Worm (Caenorhabditis elegans) whole organism, early embryonic: ENCODE data around the gene ZK1248.5.

ENCODE experiments used
- B0310.2 ChIP-seq: sonication (generic microtip); optimal IDR thresholded peaks from 2 replicates; lab custom pipeline; 2016; ENCODE audit warnings: mild to moderate bottlenecking, missing genetic modification characterization, missing compliant biosample characterization
- F13C5.2 ChIP-seq: sonication (generic microtip); optimal IDR thresholded peaks from 2 replicates; lab custom pipeline; 2017; ENCODE audit warnings: mild to moderate bottlenecking, missing genetic modification characterization, inconsistent platforms, missing compliant biosample characterization
- aly-1 ChIP-seq: sonication (generic microtip); optimal IDR thresholded peaks from 2 replicates; lab custom pipeline; 2016; ENCODE audit warnings: missing genetic modification characterization, missing compliant biosample characterization
- ama-1 ChIP-seq: fragments of 150-350 bp; optimal IDR thresholded peaks from 2 replicates; lab custom pipeline; 2014
- ceh-13 ChIP-seq: fragments of 200-800 bp; sonication (Bioruptor generic); optimal IDR thresholded peaks from 2 replicates; lab custom pipeline; 2018; ENCODE audit warnings: mild to moderate bottlenecking, missing genetic modification characterization, missing compliant biosample characterization
- ceh-36 ChIP-seq: sonication (generic microtip); optimal IDR thresholded peaks from 2 replicates; lab custom pipeline; 2016; ENCODE audit warnings: missing genetic modification characterization, inconsistent platforms, missing compliant biosample characterization
- ets-7 ChIP-seq: sonication (generic microtip); optimal IDR thresholded peaks from 2 replicates; lab custom pipeline; 2016; ENCODE audit warnings: missing genotype, missing genetic modification characterization, missing compliant biosample characterization
- flt-1 ChIP-seq: fragments of 200-800 bp; sonication (Bioruptor generic); IDR thresholded peaks from 2 replicates; pipeline ENCODE4 v1.3.6; 2022; ENCODE audit warnings: missing genetic modification characterization, missing compliant biosample characterization
- hmbx-1 ChIP-seq: sonication (generic microtip); optimal IDR thresholded peaks from 2 replicates; lab custom pipeline; 2016; ENCODE audit warnings: mild to moderate bottlenecking, missing genetic modification characterization, missing compliant biosample characterization
- hmg-4 ChIP-seq: fragments of 200-800 bp; sonication (Bioruptor generic); optimal IDR thresholded peaks from 2 replicates; lab custom pipeline; 2018; ENCODE audit warnings: mild to moderate bottlenecking, missing genetic modification characterization, missing compliant biosample characterization
- hnd-1 ChIP-seq: sonication (generic microtip); optimal IDR thresholded peaks from 2 replicates; lab custom pipeline; 2016; ENCODE audit warnings: missing genetic modification characterization, missing compliant biosample characterization
- pes-1 ChIP-seq: fragments of 200-800 bp; sonication (Bioruptor generic); IDR thresholded peaks from 2 replicates; pipeline ENCODE4 v1.3.6; 2022; ENCODE audit warnings: missing genetic modification reagents, missing genetic modification characterization, missing compliant biosample characterization
- scrt-1 ChIP-seq: fragments of 200-800 bp; sonication (Bioruptor generic); IDR thresholded peaks from 2 replicates; pipeline ENCODE4 v1.3.6; 2022; ENCODE audit warnings: missing genetic modification characterization, missing compliant biosample characterization
- sea-1 ChIP-seq: fragments of 200-800 bp; sonication (Bioruptor generic); conservative IDR thresholded peaks from 2 replicates; pipeline ENCODE4 v1.3.6; 2022; ENCODE audit warnings: missing genetic modification characterization, missing compliant biosample characterization
- tbx-11 ChIP-seq: fragments of 200-800 bp; sonication (Bioruptor generic); IDR thresholded peaks from 2 replicates; pipeline ENCODE4 v1.3.6; 2022; ENCODE audit warnings: missing genetic modification characterization, missing compliant biosample characterization
- tbx-37 ChIP-seq: fragments of 200-800 bp; sonication (Bioruptor generic); conservative IDR thresholded peaks from 2 replicates; pipeline ENCODE4 v1.3.6; 2022; ENCODE audit warnings: missing genetic modification reagents, missing genetic modification characterization, missing compliant biosample characterization
- tra-4 ChIP-seq: sonication (generic microtip); optimal IDR thresholded peaks from 2 replicates; lab custom pipeline; 2017; ENCODE audit warnings: missing genetic modification characterization, missing compliant biosample characterization

Gene ZK1248.5

DNA sequence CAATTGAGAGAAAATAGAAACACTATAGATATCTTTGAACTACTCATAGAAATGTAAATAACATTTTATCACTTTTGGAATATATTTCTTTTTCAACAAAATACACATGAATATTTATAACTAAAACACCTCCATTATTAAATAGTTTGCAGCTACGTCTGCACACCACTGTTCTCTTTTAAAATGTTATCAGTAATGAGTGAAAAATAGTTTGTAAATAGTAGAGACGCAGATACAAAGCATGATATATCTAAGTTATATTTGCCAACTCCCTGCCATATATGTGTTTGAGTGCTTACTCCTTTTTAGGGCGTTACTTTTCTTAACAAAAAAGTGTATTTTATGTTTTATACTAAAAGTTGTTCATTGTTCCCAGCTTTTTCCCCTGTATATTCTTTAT, 35.9 kb downstream of the ZK1248.5 start:
- TF ChIP-seq tbx-37 (GFP tag; lab: Robert Waterston, UW): no peak
- TF ChIP-seq ets-7 (tag; lab: Kevin White, UChicago): no peak
- TF ChIP-seq aly-1 (tag; lab: Kevin White, UChicago): no peak
- TF ChIP-seq tra-4 (tag; lab: Kevin White, UChicago): no peak
- no peak for TF ChIP-seq hnd-1
- no peak for TF ChIP-seq F13C5.2 (tag; lab: Kevin White, UChicago)
- no peak for TF ChIP-seq hmbx-1 (tag; lab: Kevin White, UChicago)

DNA sequence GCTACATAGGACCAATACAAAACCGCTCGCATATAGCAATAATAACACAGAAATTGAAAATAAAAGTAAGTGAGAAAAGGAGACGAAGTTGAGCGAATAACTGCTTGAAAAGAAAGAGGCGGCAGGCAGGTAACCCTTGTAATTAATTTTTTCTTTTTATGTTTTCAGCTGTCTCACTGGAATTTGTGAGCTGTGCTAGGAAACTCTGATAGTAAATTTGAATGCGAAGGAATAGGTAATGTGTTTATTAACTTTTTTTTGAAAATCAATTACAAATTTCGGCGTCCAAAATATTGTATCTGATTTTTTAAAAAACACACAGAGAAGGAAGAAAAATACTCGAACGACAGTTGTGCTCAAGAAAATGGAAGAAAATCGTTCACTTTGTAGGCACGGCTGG, 41.7 kb downstream of the ZK1248.5 start, which contains the start of gene H41C03.2:
TSS of gene H41C03.2 (minus strand) at position 101 of the 400 bp plus-strand sequence.
- no peak for TF ChIP-seq ceh-13 (GFP tag; lab: Kevin White, UChicago)
- TF ChIP-seq scrt-1: no peak
- no peak for TF ChIP-seq sea-1 (GFP tag; lab: Robert Waterston, UW)
- no peak for TF ChIP-seq aly-1 (tag; lab: Kevin White, UChicago)
- no peak for TF ChIP-seq tbx-11 (GFP tag; lab: Robert Waterston, UW)
- no peak for TF ChIP-seq tra-4 (tag; lab: Kevin White, UChicago)
- TF ChIP-seq ets-7 (tag; lab: Kevin White, UChicago): no peak
- no peak for TF ChIP-seq flt-1
- TF ChIP-seq hmg-4: no peak
- TF ChIP-seq B0310.2 (tag; lab: Kevin White, UChicago): no peak
- TF ChIP-seq ceh-36 (tag; lab: Kevin White, UChicago): no peak
- TF ChIP-seq pes-1 (GFP tag; lab: Robert Waterston, UW): no peak
- TF ChIP-seq ama-1 (lab: Kevin White, UChicago): no peak
- TF ChIP-seq hmbx-1 (tag; lab: Kevin White, UChicago): no peak
- no peak for TF ChIP-seq F13C5.2 (tag; lab: Kevin White, UChicago)
- no peak for TF ChIP-seq hnd-1
- no peak for TF ChIP-seq tbx-37 (GFP tag; lab: Robert Waterston, UW)

DNA sequence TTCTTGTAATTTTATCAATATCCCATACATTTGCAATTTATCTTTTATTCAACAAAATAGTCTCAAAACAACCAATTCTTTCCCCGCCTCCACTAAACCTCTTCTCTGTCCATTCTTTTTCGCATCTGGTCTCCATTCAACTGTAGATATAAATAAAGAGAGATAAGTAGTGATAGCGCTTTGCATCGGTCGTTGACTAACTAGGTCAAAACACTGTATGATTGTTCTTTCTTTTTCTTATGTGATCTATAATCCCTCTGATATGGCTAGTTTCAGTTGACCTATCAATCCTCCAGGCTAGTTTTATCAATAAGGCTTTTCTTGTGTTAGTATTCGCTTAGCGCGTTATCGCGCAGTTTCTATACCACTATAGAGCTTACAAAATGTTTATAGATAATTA, 42.9 kb downstream of the ZK1248.5 start:
- no peak for TF ChIP-seq ets-7 (tag; lab: Kevin White, UChicago)
- no peak for TF ChIP-seq pes-1 (GFP tag; lab: Robert Waterston, UW)
- TF ChIP-seq hmg-4: no peak
- no peak for TF ChIP-seq ceh-36 (tag; lab: Kevin White, UChicago)
- no peak for TF ChIP-seq aly-1 (tag; lab: Kevin White, UChicago)
- no peak for TF ChIP-seq ceh-13 (GFP tag; lab: Kevin White, UChicago)
- TF ChIP-seq sea-1 (GFP tag; lab: Robert Waterston, UW): no peak
- no peak for TF ChIP-seq tbx-11 (GFP tag; lab: Robert Waterston, UW)
- TF ChIP-seq B0310.2 (tag; lab: Kevin White, UChicago): no peak
- TF ChIP-seq tbx-37 (GFP tag; lab: Robert Waterston, UW): no peak
- TF ChIP-seq F13C5.2 (tag; lab: Kevin White, UChicago): no peak
- no peak for TF ChIP-seq hmbx-1 (tag; lab: Kevin White, UChicago)
- no peak for TF ChIP-seq scrt-1

DNA sequence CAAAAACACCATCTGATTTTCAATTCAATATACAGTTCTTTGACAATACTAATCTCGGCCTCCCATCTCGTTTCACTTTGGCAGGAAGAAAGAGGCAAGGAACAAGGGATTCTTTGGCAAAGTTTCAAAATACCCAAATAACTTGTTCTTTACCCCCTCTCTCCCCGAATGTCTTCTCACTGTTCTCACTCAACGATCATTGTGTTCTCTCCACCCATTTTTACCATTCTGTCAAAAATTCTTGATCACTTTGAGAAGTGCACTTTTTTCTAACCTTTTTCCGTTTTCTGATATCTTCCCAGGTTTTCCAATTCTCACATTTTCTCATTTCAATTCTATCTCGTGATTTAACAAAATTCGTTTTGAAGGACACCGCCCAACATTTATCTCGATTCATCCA, 43.8 kb downstream of the ZK1248.5 start, which contains the start of gene H41C03.1:
TSS of gene H41C03.1 (plus strand) at position 301 of the 400 bp plus-strand sequence.
- TF ChIP-seq pes-1 (GFP tag; lab: Robert Waterston, UW) (no peak), F13C5.2 (tag; lab: Kevin White, UChicago) (no peak), scrt-1 (no peak), ama-1 (lab: Kevin White, UChicago) (no peak), sea-1 (GFP tag; lab: Robert Waterston, UW) (no peak), tbx-11 (GFP tag; lab: Robert Waterston, UW) (no peak), ceh-36 (tag; lab: Kevin White, UChicago) (no peak), tra-4 (tag; lab: Kevin White, UChicago) (no peak), hmg-4 (no peak), hmbx-1 (tag; lab: Kevin White, UChicago) (no peak), tbx-37 (GFP tag; lab: Robert Waterston, UW) (no peak), flt-1 (no peak), aly-1 (tag; lab: Kevin White, UChicago) (no peak), ceh-13 (GFP tag; lab: Kevin White, UChicago) (no peak), ets-7 (tag; lab: Kevin White, UChicago) (no peak), B0310.2 (tag; lab: Kevin White, UChicago) (no peak), hnd-1 (no peak)

DNA sequence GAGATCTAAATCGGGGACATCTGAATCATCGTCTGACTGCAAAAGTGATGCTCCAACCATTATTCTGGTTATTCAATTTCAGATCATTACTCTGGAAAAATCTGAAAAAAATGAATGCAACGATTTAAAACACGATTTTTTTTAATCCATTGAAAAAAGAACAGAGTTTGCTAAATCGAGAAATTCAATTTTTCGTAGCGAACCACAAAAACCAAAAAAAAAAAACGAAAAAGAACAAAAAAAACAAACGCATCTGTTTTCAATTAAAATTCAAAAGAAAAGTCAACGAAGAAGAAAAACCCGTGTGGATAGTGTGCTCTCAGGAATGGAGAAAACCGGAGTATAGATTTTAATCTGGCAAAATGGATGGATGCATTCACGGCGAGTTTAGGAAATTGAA, 48.0 kb downstream of the ZK1248.5 start, which contains the start of gene F55C12.4:
TSS of gene F55C12.4 (minus strand) at position 101 of the 400 bp plus-strand sequence.
- no peak for TF ChIP-seq hmg-4
- no peak for TF ChIP-seq ama-1 (lab: Kevin White, UChicago)
- no peak for TF ChIP-seq ceh-36 (tag; lab: Kevin White, UChicago)
- no peak for TF ChIP-seq ets-7 (tag; lab: Kevin White, UChicago)
- no peak for TF ChIP-seq scrt-1

DNA sequence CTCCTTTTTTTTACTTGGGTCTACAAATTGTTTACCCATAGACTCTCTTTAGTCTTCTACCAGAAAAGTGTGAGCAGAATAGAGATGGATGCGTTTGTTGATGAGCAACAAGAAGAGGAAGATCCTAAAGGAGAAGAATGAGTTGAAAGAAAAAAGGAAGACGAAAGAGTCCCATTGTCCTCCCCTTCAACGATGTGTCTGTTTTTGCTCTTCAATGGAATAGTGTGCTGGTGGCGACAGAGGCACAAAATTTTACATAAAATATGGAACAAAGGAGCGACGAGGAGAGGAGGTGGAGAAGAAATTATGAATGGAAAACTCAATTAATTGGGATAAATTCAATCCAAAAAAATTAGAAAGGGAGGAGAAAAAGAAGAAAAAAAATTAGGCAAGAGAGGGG, 50.3 kb downstream of the ZK1248.5 start:
- TF ChIP-seq ama-1 (lab: Kevin White, UChicago) (no peak), B0310.2 (tag; lab: Kevin White, UChicago) (no peak), flt-1 (no peak), pes-1 (GFP tag; lab: Robert Waterston, UW) (no peak), hmbx-1 (tag; lab: Kevin White, UChicago) (no peak), sea-1 (GFP tag; lab: Robert Waterston, UW) (no peak)
